Worm (Caenorhabditis elegans): ENCODE results near the gene fbxa-150.
"Not testable (repeated sequence)": the region's sequence is repeated elsewhere in the genome, so short reads cannot be mapped to it uniquely, and the experiment has no call there.

The fbxa-150 gene

DNA sequence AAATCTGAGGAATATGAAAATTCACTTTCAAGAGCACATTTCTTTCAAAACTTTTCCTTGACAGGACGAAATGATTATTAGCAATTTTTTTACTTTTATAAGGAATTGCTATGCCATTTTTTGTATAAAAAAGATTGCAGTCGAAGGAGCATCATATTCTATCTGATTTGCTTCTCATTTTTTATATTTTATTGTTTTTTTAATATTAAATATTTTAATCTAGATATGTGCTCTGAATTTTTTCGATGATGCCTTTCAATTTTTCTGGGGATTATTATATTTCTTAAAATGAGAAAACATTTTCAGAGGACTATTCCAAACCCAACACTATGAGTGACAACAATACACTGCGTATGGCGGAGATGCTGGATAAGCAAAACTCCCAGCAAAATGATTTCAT, 41.7 kb downstream of the fbxa-150 start, which contains the start of gene F26F2.13:
F26F2.13 (plus strand) TSS at position 301 of the 400 bp plus-strand sequence.
- TF ChIP-seq T22C8.4 (GFP tag; IDR thresholded peaks at IDR 0.05); klf-2 (GFP tag; conservative IDR thresholded peaks at IDR 0.05); ztf-23 (GFP tag; IDR thresholded peaks at IDR 0.05): not testable (repeated sequence)

DNA sequence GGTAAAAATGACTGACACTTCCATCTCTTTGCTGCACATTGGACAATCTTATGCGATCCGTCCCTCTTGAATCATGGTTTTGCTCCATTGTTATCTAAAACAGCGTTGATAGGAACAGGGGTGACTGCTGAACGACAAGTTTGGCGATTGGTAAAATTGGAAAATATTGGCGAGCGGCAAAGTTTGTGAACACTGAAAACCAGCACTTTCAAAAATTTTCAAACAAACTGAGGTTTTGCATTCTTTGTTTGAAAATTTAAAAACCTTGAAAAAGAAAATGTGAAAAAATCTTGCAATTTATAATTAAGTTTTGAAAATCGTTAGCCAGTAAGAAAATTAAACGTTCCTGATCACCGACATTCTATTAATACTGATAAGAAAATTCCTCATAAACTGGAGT, 44.1 kb downstream of the fbxa-150 start, which contains the start of gene F26F2.3:
F26F2.3 (minus strand) TSS at position 101 of the 400 bp plus-strand sequence.
- no peak for TF ChIP-seq T22C8.4 (GFP tag; IDR thresholded peaks at IDR 0.05)
- TF ChIP-seq cog-1 (tag; optimal IDR thresholded peaks at IDR 0.05), result no peak
- TF ChIP-seq ztf-23 (GFP tag; IDR thresholded peaks at IDR 0.05), result no peak
- no peak for TF ChIP-seq flt-1 (GFP tag; IDR thresholded peaks at IDR 0.05)
- no peak for TF ChIP-seq med-1 (GFP tag; optimal IDR thresholded peaks at IDR 0.05; ENCODE audit: insufficient read depth)
- TF ChIP-seq ztf-29 (GFP tag; IDR thresholded peaks at IDR 0.05), result no peak
- TF ChIP-seq klf-2 (GFP tag; conservative IDR thresholded peaks at IDR 0.05), result no peak
- TF ChIP-seq tab-1 (GFP tag; IDR thresholded peaks at IDR 0.05), result no peak
- no peak for TF ChIP-seq ref-1 (GFP tag; conservative IDR thresholded peaks at IDR 0.05)

- TF ChIP-seq cog-1 (tag; optimal IDR thresholded peaks at IDR 0.05); ref-1 (GFP tag; conservative IDR thresholded peaks at IDR 0.05); T22C8.4 (GFP tag; IDR thresholded peaks at IDR 0.05): not testable (repeated sequence)
These were observed 46.6 kb downstream of the fbxa-150 start, which contains the start of gene F26F2.4 for ce11 chrV:20568995-20569394. F26F2.4 (plus strand) TSS chrV:20569295.

DNA sequence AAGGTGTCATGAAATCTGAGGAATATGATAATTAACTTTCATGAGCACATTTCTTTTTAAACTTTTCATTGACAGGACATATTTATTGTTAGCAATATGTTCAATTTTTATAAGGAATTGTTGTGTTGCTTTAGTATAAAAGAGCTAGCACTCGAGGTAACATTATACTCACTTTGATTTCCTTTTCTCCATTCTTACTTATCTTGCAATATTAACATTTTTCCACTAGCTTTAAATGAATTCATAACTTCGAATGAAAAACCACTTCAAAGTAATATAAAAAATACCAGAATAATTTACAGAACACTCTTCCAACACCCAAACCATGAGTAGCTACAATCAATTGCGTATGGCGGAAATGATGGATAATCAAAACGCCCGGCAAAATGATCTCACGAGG, 51.0 kb downstream of the fbxa-150 start, which contains the start of gene F26F2.5:
F26F2.5 (plus strand) TSS at position 301 of the 400 bp plus-strand sequence.
- TF ChIP-seq cog-1 (tag; optimal IDR thresholded peaks at IDR 0.05) (no peak), ref-1 (GFP tag; conservative IDR thresholded peaks at IDR 0.05) (no peak), flt-1 (GFP tag; IDR thresholded peaks at IDR 0.05) (no peak), klf-2 (GFP tag; conservative IDR thresholded peaks at IDR 0.05) (no peak), tab-1 (GFP tag; IDR thresholded peaks at IDR 0.05) (no peak), med-1 (GFP tag; optimal IDR thresholded peaks at IDR 0.05; ENCODE audit: insufficient read depth) (no peak)
